Worm (Caenorhabditis elegans): Measurements from ENCODE around the gene ift-74.
A peak's percentile ranks its signal among the peaks of the same experiment; 100 is the strongest.

ift-74 gene

ce11 chrII:6710596-6710995 lies 30.8 kb downstream of the ift-74 start:
- TF ChIP-seq med-1 (GFP tag; optimal IDR thresholded peaks at IDR 0.05; ENCODE audit: insufficient read depth) (no peak), ref-1 (GFP tag; conservative IDR thresholded peaks at IDR 0.05) (no peak), ztf-29 (GFP tag; IDR thresholded peaks at IDR 0.05) (no peak), tab-1 (GFP tag; IDR thresholded peaks at IDR 0.05) (no peak), ztf-23 (GFP tag; IDR thresholded peaks at IDR 0.05) (no peak; the same call in 1 of the 2 replicates), cog-1 (tag; optimal IDR thresholded peaks at IDR 0.05) (no peak), flt-1 (GFP tag; IDR thresholded peaks at IDR 0.05) (no peak), klf-2 (GFP tag; conservative IDR thresholded peaks at IDR 0.05) (no peak), T22C8.4 (GFP tag; IDR thresholded peaks at IDR 0.05) (no peak)

- TF ChIP-seq flt-1 (GFP tag; IDR thresholded peaks at IDR 0.05) (no peak), cog-1 (tag; optimal IDR thresholded peaks at IDR 0.05) (no peak), ztf-23 (GFP tag; IDR thresholded peaks at IDR 0.05) (no peak), T22C8.4 (GFP tag; IDR thresholded peaks at IDR 0.05) (no peak), med-1 (GFP tag; optimal IDR thresholded peaks at IDR 0.05; ENCODE audit: insufficient read depth) (no peak), tab-1 (GFP tag; IDR thresholded peaks at IDR 0.05) (no peak), ref-1 (GFP tag; conservative IDR thresholded peaks at IDR 0.05) (no peak), klf-2 (GFP tag; conservative IDR thresholded peaks at IDR 0.05) (no peak), ztf-29 (GFP tag; IDR thresholded peaks at IDR 0.05) (no peak)
Measured at ce11 chrII:6712177-6712981, 32.6 kb downstream of the ift-74 start, which contains the start of the genes dpy-10 and T14B4.19. Gene dpy-10, minus strand, starts transcription at chrII:6712227. Gene T14B4.19, minus strand, starts transcription at chrII:6712931.

ce11 chrII:6713003-6713402 lies 33.2 kb downstream of the ift-74 start:
- TF ChIP-seq med-1 (GFP tag; optimal IDR thresholded peaks at IDR 0.05; ENCODE audit: insufficient read depth) (no peak), T22C8.4 (GFP tag; IDR thresholded peaks at IDR 0.05) (no peak), tab-1 (GFP tag; IDR thresholded peaks at IDR 0.05) (no peak), ztf-29 (GFP tag; IDR thresholded peaks at IDR 0.05) (no peak), cog-1 (tag; optimal IDR thresholded peaks at IDR 0.05) (no peak), ztf-23 (GFP tag; IDR thresholded peaks at IDR 0.05) (no peak), flt-1 (GFP tag; IDR thresholded peaks at IDR 0.05) (no peak)

- TF ChIP-seq klf-2 (GFP tag; conservative IDR thresholded peaks at IDR 0.05): no peak
- no peak for TF ChIP-seq med-1 (GFP tag; optimal IDR thresholded peaks at IDR 0.05; ENCODE audit: insufficient read depth)
- TF ChIP-seq ref-1 (GFP tag; conservative IDR thresholded peaks at IDR 0.05): no peak
- no peak for TF ChIP-seq T22C8.4 (GFP tag; IDR thresholded peaks at IDR 0.05)
- no peak for TF ChIP-seq tab-1 (GFP tag; IDR thresholded peaks at IDR 0.05)
- no peak for TF ChIP-seq cog-1 (tag; optimal IDR thresholded peaks at IDR 0.05)
- no peak for TF ChIP-seq ztf-29 (GFP tag; IDR thresholded peaks at IDR 0.05)
- no peak for TF ChIP-seq ztf-23 (GFP tag; IDR thresholded peaks at IDR 0.05)
- TF ChIP-seq flt-1 (GFP tag; IDR thresholded peaks at IDR 0.05): no peak
Measured at ce11 chrII:6713832-6714342, 34.1 kb downstream of the ift-74 start, which contains the start of gene dpy-2. Gene dpy-2, plus strand, starts transcription at chrII:6714292.

ce11 chrII:6715853-6716252 lies 36.0 kb downstream of the ift-74 start:
- no peak for TF ChIP-seq tab-1 (GFP tag; IDR thresholded peaks at IDR 0.05)
- TF ChIP-seq med-1 (GFP tag; optimal IDR thresholded peaks at IDR 0.05; ENCODE audit: insufficient read depth): no peak
- no peak for TF ChIP-seq cog-1 (tag; optimal IDR thresholded peaks at IDR 0.05)
- TF ChIP-seq klf-2 (GFP tag; conservative IDR thresholded peaks at IDR 0.05): no peak
- no peak for TF ChIP-seq ref-1 (GFP tag; conservative IDR thresholded peaks at IDR 0.05)
- no peak for TF ChIP-seq T22C8.4 (GFP tag; IDR thresholded peaks at IDR 0.05)
- TF ChIP-seq flt-1 (GFP tag; IDR thresholded peaks at IDR 0.05): no peak
- no peak for TF ChIP-seq ztf-29 (GFP tag; IDR thresholded peaks at IDR 0.05)

ce11 chrII:6716638-6717037 lies 36.8 kb downstream of the ift-74 start, which contains the start of the genes T14B4.5 and T14B4.20:
Gene T14B4.5, plus strand, starts transcription at chrII:6716863.
Gene T14B4.20, plus strand, starts transcription at chrII:6716901.
- TF ChIP-seq ref-1 (GFP tag; conservative IDR thresholded peaks at IDR 0.05) (no peak), med-1 (GFP tag; optimal IDR thresholded peaks at IDR 0.05; ENCODE audit: insufficient read depth) (no peak), ztf-29 (GFP tag; IDR thresholded peaks at IDR 0.05) (no peak), ztf-23 (GFP tag; IDR thresholded peaks at IDR 0.05) (no peak), tab-1 (GFP tag; IDR thresholded peaks at IDR 0.05) (no peak), cog-1 (tag; optimal IDR thresholded peaks at IDR 0.05) (no peak), T22C8.4 (GFP tag; IDR thresholded peaks at IDR 0.05) (no peak), flt-1 (GFP tag; IDR thresholded peaks at IDR 0.05) (no peak), klf-2 (GFP tag; conservative IDR thresholded peaks at IDR 0.05) (no peak)

- TF ChIP-seq cog-1 (tag; optimal IDR thresholded peaks at IDR 0.05) (no peak), klf-2 (GFP tag; conservative IDR thresholded peaks at IDR 0.05) (no peak), flt-1 (GFP tag; IDR thresholded peaks at IDR 0.05) (no peak)
Measured at ce11 chrII:6718221-6718620, 38.4 kb downstream of the ift-74 start, which contains the start of gene tsp-10. Gene tsp-10, plus strand, starts transcription at chrII:6718586.

- TF ChIP-seq ztf-29 (GFP tag; IDR thresholded peaks at IDR 0.05): 0 out of 2 replicates have a peak, but pooled peaks have one; percentile 45
- peak; percentile 85 for TF ChIP-seq ztf-23 (GFP tag; IDR thresholded peaks at IDR 0.05)
- peak; percentile 9 for TF ChIP-seq med-1 (GFP tag; optimal IDR thresholded peaks at IDR 0.05; ENCODE audit: insufficient read depth)
- peak; percentile 70; the same call in 1 of the 2 replicates for TF ChIP-seq tab-1 (GFP tag; IDR thresholded peaks at IDR 0.05)
- no peak for TF ChIP-seq klf-2 (GFP tag; conservative IDR thresholded peaks at IDR 0.05)
- TF ChIP-seq ref-1 (GFP tag; conservative IDR thresholded peaks at IDR 0.05): no peak
- TF ChIP-seq flt-1 (GFP tag; IDR thresholded peaks at IDR 0.05): peak; percentile 65; the same call in 1 of the 2 replicates
Measured at ce11 chrII:6721581-6721980, 41.8 kb downstream of the ift-74 start.

- TF ChIP-seq ztf-29 (GFP tag; IDR thresholded peaks at IDR 0.05) (no peak), ztf-23 (GFP tag; IDR thresholded peaks at IDR 0.05) (no peak), cog-1 (tag; optimal IDR thresholded peaks at IDR 0.05) (no peak), med-1 (GFP tag; optimal IDR thresholded peaks at IDR 0.05; ENCODE audit: insufficient read depth) (no peak), tab-1 (GFP tag; IDR thresholded peaks at IDR 0.05) (no peak), T22C8.4 (GFP tag; IDR thresholded peaks at IDR 0.05) (no peak), flt-1 (GFP tag; IDR thresholded peaks at IDR 0.05) (no peak), klf-2 (GFP tag; conservative IDR thresholded peaks at IDR 0.05) (no peak), ref-1 (GFP tag; conservative IDR thresholded peaks at IDR 0.05) (no peak)
Measured at ce11 chrII:6726814-6727213, 47.0 kb downstream of the ift-74 start.

Data from whole organism, midembryonic.